Worm (Caenorhabditis elegans): Measurements from ENCODE around the gene frpr-5.

frpr-5 gene

ce11 chrV:13512515-13512914, 23.4 kb downstream of the frpr-5 start:
- TF ChIP-seq lin-15B (tag; optimal IDR thresholded peaks at IDR 0.05) (no peak), lin-39 (tag; optimal IDR thresholded peaks at IDR 0.05) (no peak), dpl-1 (GFP tag; optimal IDR thresholded peaks at IDR 0.05) (no peak), fos-1 (tag; optimal IDR thresholded peaks at IDR 0.05) (no peak), dsc-1 (tag; optimal IDR thresholded peaks at IDR 0.05) (no peak)

- TF ChIP-seq swsn-7 (tag; optimal IDR thresholded peaks at IDR 0.05), result no peak
- no peak for TF ChIP-seq pag-3 (tag; optimal IDR thresholded peaks at IDR 0.05; ENCODE audit: borderline replicate concordance, insufficient read depth)
- no peak for TF ChIP-seq tlp-1 (tag; optimal IDR thresholded peaks at IDR 0.05)
- TF ChIP-seq lin-39 (tag; optimal IDR thresholded peaks at IDR 0.05), result no peak
- no peak for TF ChIP-seq nhr-90 (tag; optimal IDR thresholded peaks at IDR 0.05; ENCODE audit: poor library complexity)
- TF ChIP-seq F16B12.6 (tag; optimal IDR thresholded peaks at IDR 0.05), result no peak
- no peak for TF ChIP-seq dpl-1 (GFP tag; optimal IDR thresholded peaks at IDR 0.05)
- no peak for TF ChIP-seq ceh-63 (GFP tag; optimal IDR thresholded peaks at IDR 0.05)
- no peak for TF ChIP-seq lin-15B (tag; optimal IDR thresholded peaks at IDR 0.05)
- TF ChIP-seq alr-1 (tag; optimal IDR thresholded peaks at IDR 0.05; ENCODE audit: borderline replicate concordance), result no peak
- TF ChIP-seq ztf-11 (tag; optimal IDR thresholded peaks at IDR 0.05), result no peak
- TF ChIP-seq mef-2 (tag; optimal IDR thresholded peaks at IDR 0.05), result no peak
- TF ChIP-seq Y116A8C.19 (tag; optimal IDR thresholded peaks at IDR 0.05; ENCODE audit: borderline replicate concordance), result no peak
- no peak for TF ChIP-seq hpl-2 (GFP tag; optimal IDR thresholded peaks at IDR 0.05)
- TF ChIP-seq C04F5.9 (tag; optimal IDR thresholded peaks at IDR 0.05), result no peak
- no peak for TF ChIP-seq efl-3 (GFP tag; optimal IDR thresholded peaks at IDR 0.05)
- no peak for TF ChIP-seq aha-1 (tag; optimal IDR thresholded peaks at IDR 0.05)
- TF ChIP-seq pqm-1 (tag; optimal IDR thresholded peaks at IDR 0.05), result no peak
- TF ChIP-seq snu-23 (GFP tag; optimal IDR thresholded peaks at IDR 0.05), result no peak
- no peak for TF ChIP-seq nhr-237 (tag; optimal IDR thresholded peaks at IDR 0.05)
These were observed 24.3 kb downstream of the frpr-5 start, which contains the start of gene avr-15 for ce11 chrV:13511618-13512017. avr-15 (minus strand) TSS chrV:13511718.

ce11 chrV:13506321-13506720, 29.6 kb downstream of the frpr-5 start, which contains the start of gene R11G10.4:
R11G10.4 (plus strand) TSS chrV:13506621.
- TF ChIP-seq lsy-2 (tag; optimal IDR thresholded peaks at IDR 0.05), result no peak
- no peak for TF ChIP-seq unc-98 (GFP tag; IDR thresholded peaks at IDR 0.05)
- TF ChIP-seq unc-130 (tag; optimal IDR thresholded peaks at IDR 0.05), result no peak
- no peak for TF ChIP-seq aly-2 (tag; optimal IDR thresholded peaks at IDR 0.05)
- no peak for TF ChIP-seq skn-1 (tag; optimal IDR thresholded peaks at IDR 0.05)
- TF ChIP-seq unc-86 (tag; optimal IDR thresholded peaks at IDR 0.05), result no peak
- no peak for TF ChIP-seq nhr-11 (tag; optimal IDR thresholded peaks at IDR 0.05)
- no peak for TF ChIP-seq sptf-1 (tag; optimal IDR thresholded peaks at IDR 0.05)
- no peak for TF ChIP-seq lin-39 (tag; optimal IDR thresholded peaks at IDR 0.05)
- TF ChIP-seq ceh-63 (GFP tag; optimal IDR thresholded peaks at IDR 0.05), result no peak
- TF ChIP-seq pag-3 (tag; optimal IDR thresholded peaks at IDR 0.05; ENCODE audit: borderline replicate concordance, insufficient read depth), result no peak
- no peak for TF ChIP-seq nhr-76 (tag; optimal IDR thresholded peaks at IDR 0.05)
- no peak for TF ChIP-seq tbx-2 (tag; optimal IDR thresholded peaks at IDR 0.05)
- no peak for TF ChIP-seq tlp-1 (tag; optimal IDR thresholded peaks at IDR 0.05)
- TF ChIP-seq ces-1 (GFP tag; optimal IDR thresholded peaks at IDR 0.05), result no peak

- TF ChIP-seq ama-1 (optimal IDR thresholded peaks at IDR 0.05), result no peak
- no peak for TF ChIP-seq blmp-1 (tag; optimal IDR thresholded peaks at IDR 0.05)
- TF ChIP-seq fkh-10 (GFP tag; optimal IDR thresholded peaks at IDR 0.05), result no peak
- no peak for TF ChIP-seq pag-3 (tag; optimal IDR thresholded peaks at IDR 0.05; ENCODE audit: borderline replicate concordance, insufficient read depth)
- TF ChIP-seq fkh-8 (tag; optimal IDR thresholded peaks at IDR 0.05), result no peak
- no peak for TF ChIP-seq alr-1 (tag; optimal IDR thresholded peaks at IDR 0.05; ENCODE audit: borderline replicate concordance)
- no peak for TF ChIP-seq nhr-47 (tag; optimal IDR thresholded peaks at IDR 0.05)
These were observed 36.7 kb downstream of the frpr-5 start for ce11 chrV:13499227-13499626.
